Worm (Caenorhabditis elegans) whole organism, L4 larva: ENCODE data around the gene syx-16.

Source experiments
- D1046.2 ChIP-seq: fragments of 200-800 bp; sonication (Bioruptor generic); IDR thresholded peaks from 2 replicates; pipeline ENCODE4 v1.3.6; 2022; ENCODE audit warnings: missing genetic modification characterization, missing compliant biosample characterization
- ZK337.2 ChIP-seq: fragments of 200-800 bp; sonication (Bioruptor generic); IDR thresholded peaks from 2 replicates; pipeline ENCODE4 v1.3.6; 2022; ENCODE audit warnings: missing genetic modification reagents, missing genetic modification characterization, missing compliant biosample characterization
- ZK546.5 ChIP-seq, 2 experiments: sonication (generic microtip); optimal IDR thresholded peaks; 2 replicates each; lab custom pipeline; 2017; ENCODE audit warnings: missing biosample characterization in 2 of 2, missing genetic modification characterization in 2 of 2
- aly-2 ChIP-seq: sonication (generic microtip); optimal IDR thresholded peaks from 2 replicates; lab custom pipeline; 2018; ENCODE audit warnings: missing biosample characterization, missing genetic modification characterization
- ama-1 ChIP-seq: fragments of 150-350 bp; optimal IDR thresholded peaks from 2 replicates; lab custom pipeline; 2014; ENCODE audit warnings: inconsistent platforms, mixed read lengths
- dmd-9 ChIP-seq: fragments of 200-800 bp; sonication (Bioruptor generic); IDR thresholded peaks from 2 replicates; pipeline ENCODE4 v1.3.6; 2022; ENCODE audit warnings: missing genetic modification reagents, missing genetic modification characterization, missing compliant biosample characterization
- lsy-2 ChIP-seq, 2 experiments: fragments of 150-350 bp in 1 of 2; sonication (generic microtip) in 1 of 2; optimal IDR thresholded peaks; 2 replicates each; lab custom pipeline; 2014 to 2017; ENCODE audit warnings: missing biosample characterization in 2 of 2, missing genetic modification characterization in 2 of 2
- nhr-111 ChIP-seq: fragments of 200-800 bp; sonication (Bioruptor generic); optimal IDR thresholded peaks from 2 replicates; lab custom pipeline; 2018; ENCODE audit warnings: mild to moderate bottlenecking, missing genetic modification characterization, missing compliant biosample characterization
- nhr-237 ChIP-seq: sonication (generic microtip); optimal IDR thresholded peaks from 2 replicates; lab custom pipeline; 2017; ENCODE audit warnings: missing biosample characterization, missing genetic modification characterization
- skn-1 ChIP-seq: fragments of 150-350 bp; optimal IDR thresholded peaks from 2 replicates; lab custom pipeline; 2014; ENCODE audit warnings: missing biosample characterization, missing genetic modification characterization
- unc-39 ChIP-seq: sonication (generic microtip); optimal IDR thresholded peaks from 2 replicates; lab custom pipeline; 2017; ENCODE audit warnings: missing biosample characterization, missing genetic modification characterization

ce11 chrIII:5217511-5217910 is 8.6 kb upstream of the syx-16 start, which contains the start of gene cutl-19:
- TF ChIP-seq nhr-111 (no peak), skn-1 (no peak), nhr-237 (tag; lab: Kevin White, UChicago) (no peak), D1046.2 (GFP tag; lab: Robert Waterston, UW) (no peak), ZK337.2 (no peak), aly-2 (tag; lab: Kevin White, UChicago) (no peak), dmd-9 (GFP tag; lab: Robert Waterston, UW) (no peak), ama-1 (lab: Kevin White, UChicago) (no peak), lsy-2 (tag; optimal IDR thresholded peaks at IDR 0.05; lab: Kevin White, UChicago) (no peak), ZK546.5 (tag; optimal IDR thresholded peaks at IDR 0.05; lab: Kevin White, UChicago) (no peak), unc-39 (tag; lab: Kevin White, UChicago) (no peak)
